Fruit fly (Drosophila melanogaster): ENCODE results near the gene ringer.

The ringer gene

dm6 chr3L:16347914-16348313 is 11.3 kb downstream of the ringer start, which contains the start of gene mRpS34 (continued):
- TF ChIP-seq Sox102F (GFP tag; optimal IDR thresholded peaks at IDR 0.05) = no peak
- no peak for TF ChIP-seq CG31224 (GFP tag; IDR thresholded peaks at IDR 0.05)
- no peak for TF ChIP-seq exex (tag; optimal IDR thresholded peaks at IDR 0.05)
- TF ChIP-seq slou (GFP tag; optimal IDR thresholded peaks at IDR 0.05) = no peak
- TF ChIP-seq CG10147 (GFP tag; optimal IDR thresholded peaks at IDR 0.05) = no peak
- no peak for TF ChIP-seq CG6765 (GFP tag; optimal IDR thresholded peaks at IDR 0.05)
- TF ChIP-seq Asciz (GFP tag; optimal IDR thresholded peaks at IDR 0.05) = no peak
- no peak for TF ChIP-seq pho (GFP tag; optimal IDR thresholded peaks at IDR 0.05)
- TF ChIP-seq CG12104 (GFP tag; optimal IDR thresholded peaks at IDR 0.05) = no peak
- peak; percentile 89 for TF ChIP-seq Myb (GFP tag; optimal IDR thresholded peaks at IDR 0.05)
- no peak for TF ChIP-seq CG4360 (GFP tag; IDR thresholded peaks at IDR 0.05)
- TF ChIP-seq CG18619 (GFP tag; optimal IDR thresholded peaks at IDR 0.05) = no peak
- TF ChIP-seq zfh2 (GFP tag; optimal IDR thresholded peaks at IDR 0.05) = no peak
- no peak for TF ChIP-seq D (optimal IDR thresholded peaks at IDR 0.05)
- TF ChIP-seq D (GFP tag; optimal IDR thresholded peaks at IDR 0.05) = no peak
- no peak for TF ChIP-seq nom (GFP tag; optimal IDR thresholded peaks at IDR 0.05)
- no peak for TF ChIP-seq CG43689 (GFP tag; IDR thresholded peaks at IDR 0.05)
- TF ChIP-seq CG10959 (GFP tag; IDR thresholded peaks at IDR 0.05) = no peak
- TF ChIP-seq BEAF-32 (GFP tag; optimal IDR thresholded peaks at IDR 0.05) = no peak
- no peak for TF ChIP-seq CG7928 (GFP tag; optimal IDR thresholded peaks at IDR 0.05)
- no peak for TF ChIP-seq CG4424 (GFP tag; optimal IDR thresholded peaks at IDR 0.05)
- TF ChIP-seq knrl (GFP tag; IDR thresholded peaks at IDR 0.05; ENCODE audit: partially characterized antibody) = no peak
- TF ChIP-seq CG7963 (GFP tag; IDR thresholded peaks at IDR 0.05; ENCODE audit: partially characterized antibody) = no peak
- no peak for TF ChIP-seq CG15073 (GFP tag; optimal IDR thresholded peaks at IDR 0.05)
- no peak for TF ChIP-seq Mrtf (GFP tag; IDR thresholded peaks at IDR 0.05)
- 0 out of 4 replicates have a peak, but pooled peaks have one; percentile 27 for TF ChIP-seq chinmo (GFP tag; IDR thresholded peaks at IDR 0.05; ENCODE audit: partially characterized antibody)
- TF ChIP-seq ci (GFP tag; IDR thresholded peaks at IDR 0.05) = no peak
- TF ChIP-seq NC2α (GFP tag; optimal IDR thresholded peaks at IDR 0.05) = no peak
- peak; percentile 63 for TF ChIP-seq trem (tag; optimal IDR thresholded peaks at IDR 0.05)
- peak; percentile 53; the same call in 1 of the 4 replicates for TF ChIP-seq Dll (GFP tag; IDR thresholded peaks at IDR 0.05; ENCODE audit: partially characterized antibody)
- TF ChIP-seq Gug (GFP tag; IDR thresholded peaks at IDR 0.05) = no peak
- TF ChIP-seq lilli (GFP tag; optimal IDR thresholded peaks at IDR 0.05) = no peak
- TF ChIP-seq Abd-B (GFP tag; optimal IDR thresholded peaks at IDR 0.05) = no peak
- peak; percentile 39 for TF ChIP-seq Med (GFP tag)
- peak; percentile 36 for TF ChIP-seq CG13287 (GFP tag; IDR thresholded peaks at IDR 0.05; ENCODE audit: partially characterized antibody)
- no peak for TF ChIP-seq pita (GFP tag; optimal IDR thresholded peaks at IDR 0.05)
- no peak for TF ChIP-seq grau (tag; optimal IDR thresholded peaks at IDR 0.05)
- TF ChIP-seq CG15601 (tag; optimal IDR thresholded peaks at IDR 0.05) = no peak
- TF ChIP-seq grn (GFP tag; optimal IDR thresholded peaks at IDR 0.05) = no peak

DNA sequence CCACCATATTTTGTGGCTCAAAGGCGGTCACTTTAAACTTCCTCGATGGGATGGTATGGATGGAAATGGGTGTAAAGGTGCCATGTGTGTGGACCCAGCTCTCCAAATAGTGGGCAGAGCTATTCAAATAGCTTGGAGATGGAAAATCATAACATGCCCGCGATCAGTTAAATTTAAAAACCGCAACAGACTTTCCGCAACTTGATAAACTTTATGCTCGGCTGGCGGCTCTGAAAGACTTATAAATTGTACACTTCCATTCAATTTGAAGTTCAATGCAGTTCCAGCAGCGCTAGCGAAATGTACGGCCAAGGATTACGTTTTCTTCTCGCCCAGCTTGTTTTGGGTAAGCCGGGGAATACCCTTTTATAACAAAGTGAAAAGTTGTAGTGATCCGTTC is 13.2 kb downstream of the ringer start, which contains the start of gene CG33257:
TSS of gene CG33257 (plus strand) at position 301 of the 400 bp plus-strand sequence.
- TF ChIP-seq CG30020 (tag; optimal IDR thresholded peaks at IDR 0.05) = no peak
- TF ChIP-seq insv (GFP tag; optimal IDR thresholded peaks at IDR 0.05) = no peak
- no peak for TF ChIP-seq CG10654 (GFP tag; optimal IDR thresholded peaks at IDR 0.05)
- TF ChIP-seq bsh (GFP tag; optimal IDR thresholded peaks at IDR 0.05) = no peak
- TF ChIP-seq CG10209 (GFP tag; optimal IDR thresholded peaks at IDR 0.05) = no peak
- TF ChIP-seq Poxn (GFP tag; IDR thresholded peaks at IDR 0.05) = no peak
- no peak for TF ChIP-seq Hr39 (optimal IDR thresholded peaks at IDR 0.05)
- TF ChIP-seq CG8290 (GFP tag; optimal IDR thresholded peaks at IDR 0.05) = no peak
- no peak for TF ChIP-seq CG8290 (tag; optimal IDR thresholded peaks at IDR 0.05)
- TF ChIP-seq CG9876 (GFP tag; optimal IDR thresholded peaks at IDR 0.05) = no peak
- TF ChIP-seq CG8765 (GFP tag; IDR thresholded peaks at IDR 0.05) = no peak
- no peak for TF ChIP-seq Lhr (GFP tag; optimal IDR thresholded peaks at IDR 0.05)
- no peak for TF ChIP-seq CG2678 (tag; optimal IDR thresholded peaks at IDR 0.05)
- TF ChIP-seq CG12219 (GFP tag; optimal IDR thresholded peaks at IDR 0.05) = no peak
- no peak for TF ChIP-seq sisA (GFP tag; IDR thresholded peaks at IDR 0.05)
- TF ChIP-seq CG16863 (GFP tag; optimal IDR thresholded peaks at IDR 0.05) = no peak

All from whole organism, embryonic.